Fruit fly (Drosophila melanogaster) whole organism, prepupa: ENCODE measurements around the gene Naa30A.
A peak's percentile ranks its signal among the peaks of the same experiment; 100 is the strongest.

Experiments
- Blimp-1 ChIP-seq: fragments of 200-800 bp; sonication (Bioruptor generic); optimal IDR thresholded peaks from 3 replicates; lab custom pipeline; 2017; ENCODE audit warnings: missing biosample characterization, missing genetic modification characterization, mild to moderate bottlenecking, moderate library complexity, missing genetic modification reagents
- CG10631 ChIP-seq: fragments of 200-800 bp; sonication (Bioruptor generic); optimal IDR thresholded peaks from 2 replicates; lab custom pipeline; 2016; ENCODE audit warnings: missing biosample characterization, missing genetic modification characterization
- CG10669 ChIP-seq: fragments of 200-800 bp; sonication (Bioruptor generic); optimal IDR thresholded peaks from 3 replicates; lab custom pipeline; 2018; ENCODE audit warnings: missing biosample characterization, mild to moderate bottlenecking, missing genetic modification characterization, moderate library complexity
- CG11294 ChIP-seq: fragments of 200-800 bp; sonication (Bioruptor generic); IDR thresholded peaks from 2 replicates; pipeline ENCODE4 v1.3.6; 2022; ENCODE audit warnings: missing biosample characterization, missing genetic modification characterization
- CG11762 ChIP-seq: fragments of 200-800 bp; sonication (Bioruptor generic); optimal IDR thresholded peaks from 3 replicates; lab custom pipeline; 2016; ENCODE audit warnings: missing biosample characterization, missing genetic modification characterization; ENCODE audit not compliant: insufficient read depth
- CG1621 ChIP-seq: fragments of 200-800 bp; sonication (Bioruptor generic); optimal IDR thresholded peaks from 3 replicates; lab custom pipeline; 2018; ENCODE audit warnings: missing biosample characterization, mild to moderate bottlenecking, missing genetic modification characterization
- CG3032 ChIP-seq: fragments of 200-800 bp; optimal IDR thresholded peaks from 2 replicates; lab custom pipeline; 2019; ENCODE audit warnings: missing biosample characterization, mild to moderate bottlenecking, missing genetic modification characterization, moderate library complexity
- CG32006 ChIP-seq: fragments of 200-800 bp; sonication (Bioruptor generic); optimal IDR thresholded peaks from 3 replicates; lab custom pipeline; 2017; ENCODE audit warnings: missing biosample characterization, mild to moderate bottlenecking, missing genetic modification characterization
- CG3919 ChIP-seq: fragments of 200-800 bp; sonication (Bioruptor generic); optimal IDR thresholded peaks from 3 replicates; lab custom pipeline; 2016; ENCODE audit warnings: missing biosample characterization, missing genetic modification characterization
- CG4318 ChIP-seq: fragments of 200-800 bp; sonication (Bioruptor generic); optimal IDR thresholded peaks from 3 replicates; lab custom pipeline; 2017; ENCODE audit warnings: missing biosample characterization, mild to moderate bottlenecking, missing genetic modification characterization
- CG6163 ChIP-seq: fragments of 200-800 bp; sonication (Bioruptor generic); IDR thresholded peaks from 3 replicates; pipeline ENCODE4 v1.3.6; 2022; ENCODE audit warnings: missing biosample characterization, missing genetic modification characterization
- CG6276 ChIP-seq: fragments of 200-800 bp; sonication (Bioruptor generic); optimal IDR thresholded peaks from 2 replicates; lab custom pipeline; 2017; ENCODE audit warnings: missing biosample characterization, mild to moderate bottlenecking, missing genetic modification characterization
- CG6808 ChIP-seq: fragments of 200-800 bp; sonication (Bioruptor generic); optimal IDR thresholded peaks from 3 replicates; lab custom pipeline; 2017; ENCODE audit warnings: missing biosample characterization, missing genetic modification characterization, mild to moderate bottlenecking, moderate library complexity, missing genetic modification reagents
- CG6854 ChIP-seq: fragments of 200-800 bp; sonication (Bioruptor generic); optimal IDR thresholded peaks from 2 replicates; lab custom pipeline; 2017; ENCODE audit warnings: missing biosample characterization, mild to moderate bottlenecking, missing genetic modification characterization
- CG7368 ChIP-seq: fragments of 200-800 bp; sonication (Bioruptor generic); optimal IDR thresholded peaks from 3 replicates; lab custom pipeline; 2016; ENCODE audit warnings: missing biosample characterization, missing genetic modification characterization
- CG8632 ChIP-seq: fragments of 200-800 bp; sonication (Bioruptor generic); optimal IDR thresholded peaks from 3 replicates; lab custom pipeline; 2016; ENCODE audit warnings: missing biosample characterization, missing genetic modification characterization
- Eip75B ChIP-seq: fragments of 200-800 bp; sonication (Bioruptor generic); optimal IDR thresholded peaks from 3 replicates; lab custom pipeline; 2016; ENCODE audit warnings: missing biosample characterization, missing genetic modification characterization
- Eip78C ChIP-seq: fragments of 200-800 bp; sonication (Bioruptor generic); peaks from one replicate; lab custom pipeline; 2016; ENCODE audit warnings: missing biosample characterization, missing genetic modification characterization
- Eip93F ChIP-seq: fragments of 200-800 bp; sonication (Bioruptor generic); optimal IDR thresholded peaks from 2 replicates; lab custom pipeline; 2016; ENCODE audit warnings: missing biosample characterization, mild to moderate bottlenecking, missing genetic modification characterization
- Ets21C ChIP-seq: fragments of 200-800 bp; sonication (Bioruptor generic); optimal IDR thresholded peaks from 3 replicates; lab custom pipeline; 2016; ENCODE audit warnings: missing biosample characterization, missing genetic modification characterization
- Ets96B ChIP-seq: fragments of 200-800 bp; optimal IDR thresholded peaks from 2 replicates; lab custom pipeline; 2019; ENCODE audit warnings: missing biosample characterization, mild to moderate bottlenecking, missing genetic modification characterization, moderate library complexity
- OdsH ChIP-seq: fragments of 200-800 bp; sonication (Bioruptor generic); optimal IDR thresholded peaks from 3 replicates; lab custom pipeline; 2016; ENCODE audit warnings: missing biosample characterization, missing genetic modification characterization
- Sox102F ChIP-seq: fragments of 200-800 bp; sonication (Bioruptor generic); optimal IDR thresholded peaks from 2 replicates; lab custom pipeline; 2016; ENCODE audit warnings: missing biosample characterization, mild to moderate bottlenecking, missing genetic modification characterization
- Sox14 ChIP-seq: fragments of 200-800 bp; sonication (Bioruptor generic); optimal IDR thresholded peaks from 3 replicates; lab custom pipeline; 2016; ENCODE audit warnings: missing biosample characterization, missing genetic modification characterization
- achi ChIP-seq: fragments of 200-800 bp; sonication (Bioruptor generic); optimal IDR thresholded peaks from 3 replicates; lab custom pipeline; 2016; ENCODE audit warnings: missing biosample characterization, missing genetic modification characterization
- cyc ChIP-seq: fragments of 200-800 bp; sonication (Bioruptor generic); optimal IDR thresholded peaks from 3 replicates; lab custom pipeline; 2016; ENCODE audit warnings: missing biosample characterization, missing genetic modification characterization
- dac ChIP-seq: fragments of 200-800 bp; sonication (Bioruptor generic); optimal IDR thresholded peaks from 2 replicates; lab custom pipeline; 2017; ENCODE audit warnings: missing biosample characterization, mild to moderate bottlenecking, missing genetic modification characterization
- eg ChIP-seq: fragments of 200-800 bp; sonication (Bioruptor generic); IDR thresholded peaks from 3 replicates; pipeline ENCODE4 v1.3.6; 2022; ENCODE audit warnings: missing biosample characterization, missing genetic modification characterization
- esn ChIP-seq: fragments of 200-800 bp; sonication (Bioruptor generic); optimal IDR thresholded peaks from 2 replicates; lab custom pipeline; 2016; ENCODE audit warnings: missing biosample characterization, mild to moderate bottlenecking, missing genetic modification characterization, moderate library complexity
- fd59A ChIP-seq: fragments of 200-800 bp; sonication (Bioruptor generic); optimal IDR thresholded peaks from 2 replicates; lab custom pipeline; 2017; ENCODE audit warnings: missing biosample characterization, mild to moderate bottlenecking, missing genetic modification characterization, missing genetic modification reagents
- fd85E ChIP-seq: fragments of 200-800 bp; sonication (Bioruptor generic); optimal IDR thresholded peaks from 3 replicates; lab custom pipeline; 2016; ENCODE audit warnings: missing biosample characterization, missing genetic modification characterization
- fkh ChIP-seq: fragments of 200-800 bp; sonication (Bioruptor generic); optimal IDR thresholded peaks from 3 replicates; lab custom pipeline; 2017; ENCODE audit warnings: missing biosample characterization, mild to moderate bottlenecking, missing genetic modification characterization, moderate library complexity
- lz ChIP-seq: fragments of 200-800 bp; sonication (Bioruptor generic); optimal IDR thresholded peaks from 3 replicates; lab custom pipeline; 2016; ENCODE audit warnings: missing biosample characterization, missing genetic modification characterization
- net ChIP-seq: fragments of 200-800 bp; sonication (Bioruptor generic); optimal IDR thresholded peaks from 3 replicates; lab custom pipeline; 2016; ENCODE audit warnings: missing biosample characterization, missing genetic modification characterization
- salr ChIP-seq, 2 experiments: fragments of 200-800 bp; sonication (Bioruptor generic); optimal IDR thresholded peaks; 3 replicates each; lab custom pipeline; 2016 to 2018; ENCODE audit warnings: missing biosample characterization in 2 of 2, missing genetic modification characterization in 2 of 2, mild to moderate bottlenecking in 1 of 2
- ss ChIP-seq, 2 experiments: fragments of 200-800 bp; sonication (Bioruptor generic); optimal IDR thresholded peaks; 2 replicates in 1 of 2; 3 replicates in 1 of 2; lab custom pipeline; 2017 to 2018; ENCODE audit warnings: mild to moderate bottlenecking in 2 of 2, missing biosample characterization in 2 of 2, missing genetic modification characterization in 2 of 2, moderate library complexity in 1 of 2
- svp ChIP-seq: fragments of 200-800 bp; sonication (Bioruptor generic); peaks from one replicate; lab custom pipeline; 2016; ENCODE audit warnings: missing biosample characterization, missing genetic modification characterization
- topi ChIP-seq: fragments of 200-800 bp; sonication (Bioruptor generic); optimal IDR thresholded peaks from 3 replicates; lab custom pipeline; 2016; ENCODE audit warnings: missing biosample characterization, missing genetic modification characterization
- vri ChIP-seq: fragments of 200-800 bp; sonication (Bioruptor generic); optimal IDR thresholded peaks from 3 replicates; lab custom pipeline; 2016; ENCODE audit warnings: missing biosample characterization, mild to moderate bottlenecking, missing genetic modification characterization

Naa30A gene

DNA sequence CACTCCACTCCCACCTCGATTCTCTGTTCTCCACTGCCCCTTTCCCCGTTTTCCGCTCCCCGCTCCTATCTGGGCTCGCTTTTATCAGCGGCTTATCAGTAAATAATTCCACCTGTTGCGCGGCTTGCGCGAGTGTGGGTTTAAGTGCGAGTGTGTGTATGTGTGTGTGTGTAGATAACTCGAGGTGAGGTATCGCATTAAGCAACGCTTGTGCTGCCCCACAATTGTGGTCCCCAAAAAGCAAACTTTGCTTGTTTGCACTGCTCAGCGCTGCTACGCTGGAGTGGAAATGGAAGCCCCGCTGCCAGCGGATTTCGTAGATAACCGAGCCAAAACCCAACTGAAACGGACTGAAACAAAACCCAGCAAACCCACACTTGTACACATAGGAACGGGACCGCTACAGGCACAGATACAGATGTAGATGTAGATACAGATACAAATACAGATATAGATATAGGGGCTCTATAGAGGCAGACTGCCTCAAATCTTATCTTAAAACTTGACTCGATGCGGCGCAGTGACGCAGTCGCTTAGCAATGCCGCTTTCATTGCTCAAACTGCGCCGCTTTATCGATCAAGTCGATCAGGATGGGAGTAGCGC is 45.3 kb downstream of the Naa30A start:
- TF ChIP-seq achi (GFP tag; lab: Kevin White, UChicago) (no peak), svp (GFP tag; lab: Kevin White, UChicago) (peak; percentile 75), Ets21C (no peak), Eip93F (GFP tag; lab: Kevin White, UChicago) (peak; percentile 60), CG10631 (GFP tag; lab: Kevin White, UChicago) (no peak), fkh (GFP tag; lab: Kevin White, UChicago) (peak; percentile 90), vri (peak; percentile 19), Sox102F (GFP tag; lab: Kevin White, UChicago) (no peak), fd85E (no peak), CG8632 (GFP tag; lab: Kevin White, UChicago) (no peak), Ets96B (no peak), eg (no peak)

DNA sequence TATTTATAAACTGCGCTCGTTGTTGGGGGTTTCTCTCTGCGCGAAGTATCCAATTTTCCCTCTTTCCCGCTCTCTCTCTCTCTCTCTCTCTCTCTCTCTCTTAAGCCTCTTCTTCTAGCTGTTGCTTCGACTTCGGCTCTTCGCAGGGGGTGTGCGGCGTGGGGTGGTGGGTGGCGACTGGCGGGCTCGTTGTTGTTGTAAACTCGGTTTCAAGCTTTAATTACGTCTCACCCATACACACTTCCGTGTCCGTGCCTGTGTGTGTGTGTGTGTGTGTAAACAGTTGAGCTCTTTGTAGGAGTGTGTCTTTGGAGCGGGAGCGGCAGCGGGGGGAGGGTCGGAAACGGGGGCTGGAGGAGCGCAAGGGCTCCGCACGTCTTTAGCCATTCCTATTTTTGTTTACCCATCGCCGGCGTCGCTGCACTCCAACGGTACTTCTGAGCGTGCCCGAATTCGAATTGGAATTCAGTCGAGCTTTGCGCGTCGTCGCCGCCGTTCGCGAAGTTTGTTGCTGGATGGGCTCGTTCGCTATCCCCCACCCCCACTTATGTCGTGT is 46.3 kb downstream of the Naa30A start:
- no peak for TF ChIP-seq CG4318 (GFP tag; lab: Kevin White, UChicago)
- TF ChIP-seq Eip78C (GFP tag; lab: Kevin White, UChicago): peak; percentile 34
- TF ChIP-seq topi: no peak
- no peak for TF ChIP-seq CG8632 (GFP tag; lab: Kevin White, UChicago)
- TF ChIP-seq svp (GFP tag; lab: Kevin White, UChicago): peak; percentile 11
- peak; percentile 93 for TF ChIP-seq fkh (GFP tag; lab: Kevin White, UChicago)
- 0 out of 3 replicates have a peak, but pooled peaks have one; percentile 4 for TF ChIP-seq eg
- no peak for TF ChIP-seq CG32006 (GFP tag; lab: Kevin White, UChicago)
- TF ChIP-seq CG6808 (GFP tag; lab: Kevin White, UChicago): peak; percentile 37
- TF ChIP-seq ss (GFP tag; optimal IDR thresholded peaks at IDR 0.05; lab: Kevin White, UChicago): peak; percentile 26 to 33
- 0 out of 3 replicates have a peak, but pooled peaks have one; percentile 35 for TF ChIP-seq CG6163 (GFP tag; lab: Robert Waterston, UW)

DNA sequence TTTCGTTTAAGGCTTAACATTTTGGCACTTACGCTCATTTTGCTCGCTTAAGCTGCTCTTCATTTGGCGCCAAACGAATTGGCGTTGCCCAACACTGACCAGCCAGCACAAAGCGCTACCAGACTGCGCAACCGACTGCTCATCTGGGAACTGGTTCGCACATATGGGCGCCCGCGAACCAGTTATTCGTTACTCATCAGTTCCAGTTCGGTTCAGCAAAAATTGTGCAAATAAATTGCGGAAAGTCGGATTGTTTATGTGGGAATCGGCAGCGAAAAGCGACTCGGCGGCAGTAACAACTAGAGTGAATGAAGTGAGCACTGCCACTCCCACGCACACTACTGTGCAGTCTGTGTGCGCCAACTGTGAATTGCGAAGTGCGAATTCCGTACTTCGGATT is 51.0 kb downstream of the Naa30A start, which contains the start of gene Rilpl:
Gene Rilpl, plus strand, starts transcription at position 180 of the 400 bp plus-strand sequence.
- TF ChIP-seq fd59A (GFP tag; lab: Kevin White, UChicago) (no peak), Sox14 (GFP tag; lab: Kevin White, UChicago) (peak; percentile 24), CG11294 (GFP tag; lab: Robert Waterston, UW) (no peak), CG7368 (GFP tag; lab: Kevin White, UChicago) (no peak), CG10669 (GFP tag; lab: Kevin White, UChicago) (no peak), Sox102F (GFP tag; lab: Kevin White, UChicago) (no peak), Eip75B (GFP tag; lab: Kevin White, UChicago) (peak; percentile 13), OdsH (no peak), CG3032 (tag; lab: Kevin White, UChicago) (no peak), lz (GFP tag; lab: Kevin White, UChicago) (peak; percentile 25), dac (GFP tag; lab: Kevin White, UChicago) (no peak), ss (GFP tag; optimal IDR thresholded peaks at IDR 0.05; lab: Kevin White, UChicago) (peak; percentile 29 to 45), Eip78C (GFP tag; lab: Kevin White, UChicago) (peak; percentile 7), CG10631 (GFP tag; lab: Kevin White, UChicago) (no peak), eg (0 out of 3 replicates have a peak, but pooled peaks have one; percentile 21), Blimp-1 (no peak), cyc (GFP tag; lab: Kevin White, UChicago) (peak; percentile 14), esn (GFP tag; lab: Kevin White, UChicago) (peak; percentile 27), CG3919 (GFP tag; lab: Kevin White, UChicago) (peak; percentile 30), CG1621 (tag; lab: Kevin White, UChicago) (peak; percentile 63), Eip93F (GFP tag; lab: Kevin White, UChicago) (no peak), fkh (GFP tag; lab: Kevin White, UChicago) (peak; percentile 66), CG6276 (no peak), salr (GFP tag; optimal IDR thresholded peaks at IDR 0.05; lab: Kevin White, UChicago) (no peak), CG11762 (GFP tag; lab: Kevin White, UChicago) (no peak), CG6854 (GFP tag; lab: Kevin White, UChicago) (peak; percentile 40), CG32006 (GFP tag; lab: Kevin White, UChicago) (no peak), net (GFP tag; lab: Kevin White, UChicago) (peak; percentile 23)
